Fruit fly (Drosophila melanogaster): ENCODE data around the gene mRpL47.

Gene mRpL47

dm6 chr3R:9502416-9502763 lies 13.3 kb downstream of the mRpL47 start, which contains the start of gene RhoL (continued):
- TF ChIP-seq nerfin-2 (GFP tag; IDR thresholded peaks at IDR 0.05; ENCODE audit: partially characterized antibody) (no peak), CG10274 (GFP tag; optimal IDR thresholded peaks at IDR 0.05) (no peak), pnt (GFP tag; optimal IDR thresholded peaks at IDR 0.05) (no peak), esg (GFP tag; conservative IDR thresholded peaks at IDR 0.05) (no peak), CG12236 (GFP tag; optimal IDR thresholded peaks at IDR 0.05) (no peak), tgo (GFP tag; IDR thresholded peaks at IDR 0.05) (no peak), chif (GFP tag; optimal IDR thresholded peaks at IDR 0.05) (no peak), mirr (GFP tag; optimal IDR thresholded peaks at IDR 0.05) (peak; percentile 83), maf-S (GFP tag; optimal IDR thresholded peaks at IDR 0.05) (no peak), CG9932 (GFP tag; IDR thresholded peaks at IDR 0.05) (no peak), disco-r (GFP tag; optimal IDR thresholded peaks at IDR 0.05) (no peak), CG8359 (GFP tag; optimal IDR thresholded peaks at IDR 0.05; ENCODE audit: borderline replicate concordance) (peak; percentile 11), H2.0 (GFP tag; IDR thresholded peaks at IDR 0.05) (no peak), CG33557 (GFP tag; optimal IDR thresholded peaks at IDR 0.05) (no peak), ash1 (GFP tag; optimal IDR thresholded peaks at IDR 0.05) (peak; percentile 1), gcm (GFP tag; optimal IDR thresholded peaks at IDR 0.05) (no peak), CG8944 (GFP tag; optimal IDR thresholded peaks at IDR 0.05) (no peak), toy (GFP tag; IDR thresholded peaks at IDR 0.05) (0 out of 2 replicates have a peak, but pooled peaks have one; percentile 40), CG18476 (GFP tag; optimal IDR thresholded peaks at IDR 0.05) (no peak), knrl (GFP tag; IDR thresholded peaks at IDR 0.05; ENCODE audit: partially characterized antibody) (no peak), CG4328 (GFP tag; optimal IDR thresholded peaks at IDR 0.05) (no peak), dan (GFP tag; IDR thresholded peaks at IDR 0.05) (no peak), ems (GFP tag; optimal IDR thresholded peaks at IDR 0.05) (no peak), bab2 (GFP tag; optimal IDR thresholded peaks at IDR 0.05) (no peak), sisA (GFP tag; IDR thresholded peaks at IDR 0.05) (no peak), Scr (GFP tag; IDR thresholded peaks at IDR 0.05; ENCODE audit: partially characterized antibody) (0 out of 2 replicates have a peak, but pooled peaks have one; percentile 28), Ptx1 (GFP tag; IDR thresholded peaks at IDR 0.05) (no peak), Antp (GFP tag; optimal IDR thresholded peaks at IDR 0.05) (no peak), unc-4 (GFP tag; IDR thresholded peaks at IDR 0.05; ENCODE audit: partially characterized antibody) (peak; percentile 44; the same call in 1 of the 2 replicates), sna (GFP tag; IDR thresholded peaks at IDR 0.05; ENCODE audit: partially characterized antibody) (peak; percentile 62), Six4 (GFP tag; optimal IDR thresholded peaks at IDR 0.05) (no peak), Pdp1 (GFP tag; optimal IDR thresholded peaks at IDR 0.05) (peak in 1 of 2 experiments; percentile 34), tap (tag; optimal IDR thresholded peaks at IDR 0.05) (peak; percentile 48), odd (GFP tag; optimal IDR thresholded peaks at IDR 0.05) (no peak), Opbp (GFP tag; IDR thresholded peaks at IDR 0.05; ENCODE audit: partially characterized antibody) (peak; percentile 30; the same call in 1 of the 3 replicates), CG9215 (GFP tag; IDR thresholded peaks at IDR 0.05) (no peak), Ada2b (GFP tag; IDR thresholded peaks at IDR 0.05) (no peak), BtbVII (GFP tag; optimal IDR thresholded peaks at IDR 0.05) (no peak), Neu2 (GFP tag; optimal IDR thresholded peaks at IDR 0.05; ENCODE audit: borderline replicate concordance) (no peak), gce (GFP tag; IDR thresholded peaks at IDR 0.05) (no peak), tna (GFP tag; IDR thresholded peaks at IDR 0.05; ENCODE audit: partially characterized antibody) (peak; percentile 48; the same call in 1 of the 2 replicates), CG9437 (GFP tag; optimal IDR thresholded peaks at IDR 0.05) (no peak), so (GFP tag; IDR thresholded peaks at IDR 0.05) (0 out of 3 replicates have a peak, but pooled peaks have one; percentile 22), CG5180 (GFP tag; optimal IDR thresholded peaks at IDR 0.05) (peak; percentile 87), pros (GFP tag; optimal IDR thresholded peaks at IDR 0.05) (peak; percentile 4), CG18619 (GFP tag; optimal IDR thresholded peaks at IDR 0.05) (no peak), Ets97D (GFP tag; optimal IDR thresholded peaks at IDR 0.05) (no peak), dpn (GFP tag; optimal IDR thresholded peaks at IDR 0.05) (no peak), Hr39 (optimal IDR thresholded peaks at IDR 0.05) (no peak), CG11398 (GFP tag; optimal IDR thresholded peaks at IDR 0.05) (no peak), HLH4C (GFP tag; IDR thresholded peaks at IDR 0.05; ENCODE audit: partially characterized antibody) (peak; percentile 50; the same call in 1 of the 3 replicates)
